Fruit fly (Drosophila melanogaster) ovary, adult (tissue): ENCODE results near the gene rod.

ENCODE experiments used
- CG17801 ChIP-seq: fragments of 200-800 bp; optimal IDR thresholded peaks from 2 replicates; lab custom pipeline; 2019; ENCODE audit warnings: missing biosample characterization, mild to moderate bottlenecking, missing genetic modification characterization, moderate library complexity; ENCODE audit not compliant: partially characterized antibody

rod gene

DNA sequence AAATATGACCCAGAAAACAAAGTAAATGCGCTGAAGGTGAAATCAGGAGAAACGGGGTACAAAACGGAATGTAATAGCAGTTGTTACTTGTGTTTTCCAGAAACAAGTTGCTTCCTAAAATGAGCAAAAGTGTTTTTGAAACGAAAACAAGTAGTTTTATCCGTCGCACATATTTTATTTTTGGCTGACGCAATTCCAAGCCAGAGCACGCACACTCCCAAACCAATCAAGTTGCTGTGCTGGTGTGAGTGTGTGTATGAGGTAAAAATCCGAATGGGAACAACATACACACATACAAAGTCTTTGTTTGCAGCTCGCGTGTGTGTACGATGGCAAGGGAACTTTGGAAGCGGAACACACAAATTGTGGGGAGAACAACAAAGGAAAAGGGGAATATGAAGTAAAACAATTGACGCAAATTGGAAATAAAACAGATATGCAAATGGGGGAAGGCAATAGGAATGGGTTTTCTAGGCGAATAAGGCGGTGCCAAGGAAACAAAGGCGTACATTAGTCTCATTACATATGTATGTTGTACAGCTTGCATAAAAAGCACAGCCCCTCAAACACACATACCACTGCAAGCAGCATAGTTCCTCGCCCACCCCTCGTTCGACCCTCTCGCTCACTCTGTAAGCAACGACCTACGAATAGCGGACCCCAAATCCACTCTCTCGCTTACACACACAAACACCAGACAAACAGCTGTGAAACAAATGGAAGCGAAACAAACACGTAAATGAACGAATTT lies 27.9 kb downstream of the rod start:
- no peak for TF ChIP-seq CG17801 (GFP tag; lab: Kevin White, UChicago)

DNA sequence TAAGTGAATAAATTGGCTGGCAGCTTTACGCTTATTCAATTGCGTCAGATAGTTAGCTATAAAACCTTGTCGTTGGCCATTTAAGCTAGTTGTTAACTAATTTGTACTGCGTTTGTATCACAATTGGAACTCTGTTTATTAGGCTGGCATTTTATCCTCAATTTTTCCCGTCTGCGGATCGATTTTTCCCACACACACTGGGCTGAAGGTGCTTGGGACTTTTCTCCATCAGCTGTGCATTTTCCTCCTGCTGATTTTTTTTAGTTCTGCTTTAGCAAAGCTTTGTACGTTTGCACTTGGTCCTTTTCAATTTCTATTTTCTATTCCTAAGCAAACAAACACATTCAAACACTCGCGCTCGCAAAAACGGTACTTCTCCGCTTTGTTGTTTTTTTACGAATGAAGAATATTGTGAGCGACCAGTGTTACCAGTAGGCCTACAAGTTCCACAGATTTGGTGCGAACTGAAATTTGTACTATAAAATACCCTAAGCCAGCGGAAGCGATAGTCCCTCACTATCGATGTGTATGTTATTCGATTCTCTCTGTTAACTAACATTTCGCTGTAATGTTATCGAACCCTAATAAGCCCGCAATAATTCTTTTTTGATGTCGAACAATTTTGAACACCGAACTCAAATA lies 28.8 kb downstream of the rod start:
- TF ChIP-seq CG17801 (GFP tag; lab: Kevin White, UChicago) = peak; percentile 75

DNA sequence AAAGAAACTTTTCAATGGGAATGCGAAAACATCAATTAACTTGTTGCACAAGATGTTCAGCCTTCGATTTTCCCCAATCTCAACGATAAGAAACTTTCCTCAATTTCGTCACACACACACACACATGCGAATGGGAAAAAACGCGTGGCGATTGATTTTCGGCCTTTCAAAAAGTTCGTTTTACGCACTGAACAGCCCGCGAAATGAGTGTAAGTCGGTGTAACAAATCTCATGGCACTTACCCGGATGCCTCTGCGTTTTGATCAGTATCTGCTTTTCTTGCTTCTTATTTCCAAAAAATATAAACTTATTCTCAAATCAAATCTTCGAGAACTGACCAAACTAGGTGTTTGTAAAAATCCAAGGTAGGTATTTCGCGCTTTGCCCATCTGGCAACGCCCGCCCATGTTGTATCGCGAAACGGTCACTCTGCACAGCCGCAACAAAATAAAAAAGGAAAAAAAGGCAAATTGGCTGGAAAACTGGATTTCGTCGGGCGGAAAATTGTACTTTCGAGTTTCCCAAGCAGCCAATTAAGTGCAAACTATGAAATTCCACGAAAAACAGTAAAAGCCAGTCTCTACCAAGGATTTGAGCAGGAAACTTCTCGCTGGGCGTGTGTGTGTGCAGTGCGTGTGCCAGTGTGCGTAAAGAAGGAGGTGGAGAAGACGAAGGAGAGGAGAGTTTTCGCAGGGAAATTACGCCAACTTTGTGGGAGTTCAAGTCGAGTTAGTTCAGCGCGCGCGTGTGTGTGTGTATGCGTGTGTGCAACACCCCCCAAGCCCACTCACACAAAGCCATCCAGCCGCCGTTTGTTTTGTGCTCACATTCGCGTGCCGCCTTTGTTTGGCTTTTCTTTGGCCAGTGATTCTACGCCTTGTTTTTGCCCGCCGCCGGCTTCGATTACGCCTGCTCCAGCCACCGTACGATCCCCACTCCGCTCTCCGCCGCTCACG lies 30.2 kb downstream of the rod start, which contains the start of gene Med:
Med (plus strand) TSS at position 408 of the 956 bp plus-strand sequence.
- peak; percentile 17 for TF ChIP-seq CG17801 (GFP tag; lab: Kevin White, UChicago)

DNA sequence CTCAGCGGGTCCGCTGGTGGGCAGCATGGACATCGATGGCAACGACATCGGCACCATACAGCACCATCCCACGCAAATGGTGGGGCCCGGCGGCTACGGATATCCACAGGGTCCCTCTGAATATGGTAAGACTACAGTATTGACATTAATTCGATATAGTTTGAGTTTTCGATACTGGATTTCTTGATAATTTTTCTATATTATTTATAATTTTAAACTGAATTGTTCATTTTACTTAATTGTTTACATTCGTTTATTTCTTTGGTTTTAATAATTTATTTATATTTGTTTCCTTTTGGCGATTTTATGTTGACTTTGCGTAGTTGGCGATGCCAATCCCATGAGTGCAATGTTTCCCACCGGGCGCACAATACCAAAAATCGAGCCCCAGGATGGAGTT lies 31.8 kb downstream of the rod start, which contains the start of gene CycG:
CycG (minus strand) TSS at position 101 of the 400 bp plus-strand sequence.
- no peak for TF ChIP-seq CG17801 (GFP tag; lab: Kevin White, UChicago)

DNA sequence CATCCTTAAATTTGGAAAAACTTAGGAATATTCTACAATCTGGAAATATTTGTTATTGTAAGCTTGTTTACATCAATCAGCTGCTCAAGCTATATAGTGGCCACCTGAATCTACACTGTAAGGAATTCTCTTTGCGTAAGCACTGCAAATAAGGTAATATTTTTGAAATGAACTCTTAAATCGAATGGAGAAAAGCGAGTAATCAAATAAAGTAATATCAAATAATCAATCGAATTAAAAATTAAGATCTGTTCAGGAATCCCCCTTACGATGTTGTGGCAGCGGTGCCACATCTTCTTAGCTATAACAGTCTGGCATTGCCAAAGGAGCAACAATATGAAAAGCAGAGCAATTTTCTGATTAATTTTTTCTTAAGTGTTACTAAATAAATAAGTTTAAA lies 35.2 kb downstream of the rod start, which contains the start of the genes Mnat9 and CG1792:
Mnat9 (minus strand) TSS at position 160 of the 400 bp plus-strand sequence.
CG1792 (plus strand) TSS at position 303 of the 400 bp plus-strand sequence.
- peak; percentile 98 for TF ChIP-seq CG17801 (GFP tag; lab: Kevin White, UChicago)

DNA sequence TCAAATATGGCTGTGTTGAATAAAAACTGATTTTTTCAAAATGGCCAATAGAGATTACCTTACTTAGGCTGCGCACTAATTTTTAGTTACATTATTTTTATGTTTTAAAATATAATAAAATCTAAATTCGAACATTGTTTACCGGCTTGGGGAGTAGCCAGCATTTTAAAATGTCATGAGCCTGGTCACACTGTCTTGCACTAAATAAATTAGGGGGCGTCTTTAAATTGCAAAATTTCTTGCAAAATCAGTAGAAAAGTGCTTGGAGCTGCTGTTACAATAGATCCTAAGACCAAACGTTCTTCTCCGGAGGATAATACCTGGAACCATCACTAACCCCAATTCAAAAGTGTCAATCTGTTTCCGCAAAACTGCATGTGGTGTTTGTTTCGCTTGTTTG lies 37.0 kb downstream of the rod start, which contains the start of gene pasha:
pasha (plus strand) TSS at position 177 of the 400 bp plus-strand sequence.
- TF ChIP-seq CG17801 (GFP tag; lab: Kevin White, UChicago) = no peak

DNA sequence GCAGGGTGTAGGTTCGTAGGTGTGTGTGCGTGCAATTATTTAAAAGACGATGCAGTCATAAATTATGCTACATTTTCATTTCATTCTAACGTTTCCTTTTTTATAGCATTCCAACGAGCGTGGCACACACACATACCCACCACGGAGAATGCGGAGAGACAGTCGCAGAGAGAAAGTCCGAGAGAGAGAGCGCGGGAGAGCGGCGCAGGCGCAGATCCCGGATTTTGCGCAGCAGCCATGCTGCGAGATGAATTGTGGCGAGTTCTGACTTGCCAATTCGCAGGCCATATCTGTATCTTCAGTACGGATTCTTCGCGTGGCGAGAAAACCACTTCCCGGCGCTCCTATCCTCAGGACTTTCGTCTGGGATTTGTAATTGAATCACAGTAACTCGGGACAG lies 41.1 kb downstream of the rod start, which contains the start of gene kek6:
kek6 (plus strand) TSS at position 323 of the 400 bp plus-strand sequence.
- TF ChIP-seq CG17801 (GFP tag; lab: Kevin White, UChicago) = no peak

DNA sequence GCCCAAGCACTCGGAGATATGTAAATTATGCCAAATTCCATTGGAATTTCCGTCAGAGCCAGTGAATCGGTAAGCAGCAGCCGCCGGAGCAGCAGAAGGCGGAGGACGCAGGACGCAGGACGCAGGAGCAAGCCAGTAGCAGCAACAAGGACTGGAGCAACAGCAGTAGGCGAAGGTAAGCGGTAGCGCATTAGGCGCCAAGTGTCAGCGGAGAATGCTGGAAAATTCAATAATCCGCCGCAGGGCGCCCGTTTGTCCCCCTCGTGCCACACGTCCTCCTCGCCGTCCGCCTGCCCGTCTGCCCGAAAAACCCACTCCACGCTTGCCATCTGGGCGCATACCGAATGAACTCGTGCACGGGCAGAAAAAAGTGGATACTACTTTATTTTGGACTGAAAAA lies 41.9 kb downstream of the rod start:
- no peak for TF ChIP-seq CG17801 (GFP tag; lab: Kevin White, UChicago)

DNA sequence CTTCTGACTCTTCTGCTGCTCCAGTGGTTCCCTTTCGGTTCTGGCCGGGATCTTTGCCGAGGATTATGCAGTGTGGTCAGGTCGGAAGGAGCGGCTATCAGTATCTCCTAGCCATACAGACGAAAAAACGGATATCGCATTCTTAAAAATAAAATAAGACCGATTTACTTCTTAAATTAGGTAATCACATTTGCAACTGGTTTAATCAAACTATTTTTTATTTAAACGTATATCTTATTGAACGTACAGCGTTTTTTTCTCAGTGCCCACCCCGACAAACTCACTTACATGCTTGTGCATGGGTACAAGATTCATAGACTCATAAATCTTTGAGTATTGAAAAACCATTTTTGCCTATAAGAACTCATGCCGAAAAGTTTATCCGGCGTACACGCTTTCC lies 45.5 kb downstream of the rod start:
- TF ChIP-seq CG17801 (GFP tag; lab: Kevin White, UChicago) = no peak

DNA sequence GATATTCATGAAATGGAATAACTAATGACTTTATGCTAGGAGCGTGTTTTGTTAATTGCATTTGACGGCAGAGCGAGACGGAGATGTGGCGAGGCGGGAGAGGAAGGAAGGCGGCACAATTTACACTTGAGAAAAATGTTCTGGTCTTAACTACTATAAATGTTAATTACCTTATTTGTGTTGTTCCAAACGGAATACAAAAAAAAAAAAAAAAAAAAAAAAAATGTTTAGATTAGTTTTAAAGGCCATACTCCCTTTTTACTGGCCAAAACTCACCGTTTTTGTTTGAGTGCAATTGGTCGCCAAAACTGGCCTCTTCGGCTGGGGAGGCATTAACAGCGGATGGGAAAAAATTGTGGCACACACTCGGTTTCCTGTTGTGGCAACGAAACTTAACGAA lies 46.4 kb downstream of the rod start:
- TF ChIP-seq CG17801 (GFP tag; lab: Kevin White, UChicago) = no peak

DNA sequence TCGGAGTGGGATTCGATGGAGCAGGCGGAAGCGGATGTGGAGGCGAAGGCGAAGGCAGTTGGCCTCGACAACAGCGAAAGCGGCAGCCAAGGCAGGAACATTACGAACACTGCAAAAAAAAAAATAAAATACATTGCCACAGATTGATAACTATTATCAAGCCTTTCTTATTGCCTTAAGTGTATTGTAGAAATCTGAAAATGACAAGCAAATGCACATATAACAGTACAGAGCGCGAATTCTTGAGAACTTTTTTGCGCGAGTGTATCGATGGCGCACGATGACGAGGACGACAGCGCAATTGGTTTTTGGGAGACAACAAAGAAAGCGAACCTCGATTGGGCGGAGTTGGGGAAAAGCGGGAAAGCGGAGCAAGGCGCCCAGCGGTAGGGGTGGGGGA lies 49.6 kb downstream of the rod start:
- no peak for TF ChIP-seq CG17801 (GFP tag; lab: Kevin White, UChicago)

DNA sequence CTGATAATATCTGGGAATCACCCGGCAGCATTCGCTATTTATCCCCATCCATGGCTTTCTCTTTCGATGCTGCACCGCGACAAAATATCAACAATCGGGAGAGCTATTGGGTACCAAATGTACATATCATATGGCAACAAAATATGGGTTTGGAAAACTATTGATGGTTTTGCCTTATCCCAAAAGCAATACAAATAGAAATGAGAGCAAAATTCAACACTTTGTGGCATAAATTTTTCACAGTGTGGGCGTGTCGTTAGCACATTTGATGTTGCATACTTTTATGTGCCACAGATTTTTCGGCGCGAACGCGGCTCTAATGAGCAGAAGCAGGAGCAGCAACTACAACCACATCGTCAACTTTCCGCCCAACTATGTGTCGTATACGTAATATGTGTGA lies 51.6 kb downstream of the rod start:
- TF ChIP-seq CG17801 (GFP tag; lab: Kevin White, UChicago) = no peak

DNA sequence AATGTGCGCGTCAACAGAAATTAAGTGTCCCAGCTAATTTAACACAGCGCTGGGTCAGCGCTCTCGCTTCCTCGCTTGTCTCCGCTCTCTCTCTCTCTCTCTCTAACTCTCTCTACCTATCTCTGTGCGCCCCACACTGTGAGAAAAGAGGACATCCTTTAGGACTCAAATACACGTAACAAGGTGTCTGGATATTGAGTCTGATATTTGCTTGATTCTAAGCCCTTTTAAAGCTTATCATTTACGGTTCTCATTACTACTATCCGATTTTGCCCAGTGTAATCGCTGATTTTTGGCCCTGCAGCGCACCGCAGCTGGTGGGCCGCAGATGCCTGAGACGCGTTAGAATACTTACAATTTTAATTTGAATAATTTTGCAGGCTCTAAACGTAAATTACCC lies 55.8 kb downstream of the rod start:
- no peak for TF ChIP-seq CG17801 (GFP tag; lab: Kevin White, UChicago)
